Fruit fly (Drosophila melanogaster) whole organism, embryonic: ENCODE measurements around the gene twe.
A peak's percentile ranks its signal among the peaks of the same experiment; 100 is the strongest.

Experiments used
- B-H2 ChIP-seq: fragments of 200-800 bp; sonication (Bioruptor generic); optimal IDR thresholded peaks from 2 replicates; lab custom pipeline; 2018; ENCODE audit warnings: missing biosample characterization, mild to moderate bottlenecking, missing genetic modification characterization
- Bdp1 ChIP-seq: fragments of 200-800 bp; sonication (Bioruptor generic); optimal IDR thresholded peaks from 3 replicates; lab custom pipeline; 2016; ENCODE audit warnings: missing biosample characterization, missing genetic modification characterization
- CG11695 ChIP-seq: fragments of 200-800 bp; sonication (Bioruptor generic); IDR thresholded peaks from 3 replicates; pipeline ENCODE4 v1.3.6; 2022; ENCODE audit warnings: missing biosample characterization, missing genetic modification characterization
- CG12071 ChIP-seq: fragments of 200-800 bp; sonication (Bioruptor generic); optimal IDR thresholded peaks from 3 replicates; lab custom pipeline; 2018; ENCODE audit warnings: missing biosample characterization, mild to moderate bottlenecking, missing genetic modification characterization
- CG1233 ChIP-seq: fragments of 200-800 bp; sonication (Bioruptor generic); optimal IDR thresholded peaks from 4 replicates; lab custom pipeline; 2018; ENCODE audit warnings: missing biosample characterization, mild to moderate bottlenecking, missing genetic modification characterization
- CG13894 ChIP-seq: fragments of 200-800 bp; sonication (Bioruptor generic); optimal IDR thresholded peaks from 3 replicates; lab custom pipeline; 2018; ENCODE audit warnings: missing biosample characterization, mild to moderate bottlenecking, missing genetic modification characterization, moderate library complexity
- CG14860 ChIP-seq: fragments of 200-800 bp; sonication (Bioruptor generic); IDR thresholded peaks from 3 replicates; pipeline ENCODE4 v1.3.6; 2022; ENCODE audit warnings: missing biosample characterization, missing genetic modification characterization; ENCODE audit not compliant: partially characterized antibody
- CG15514 ChIP-seq: fragments of 200-800 bp; sonication (Bioruptor generic); optimal IDR thresholded peaks from 3 replicates; lab custom pipeline; 2017; ENCODE audit warnings: missing biosample characterization, missing genetic modification characterization, mild to moderate bottlenecking, moderate library complexity, missing genetic modification reagents
- CG17186 ChIP-seq: fragments of 200-800 bp; sonication (Bioruptor generic); optimal IDR thresholded peaks from 3 replicates; lab custom pipeline; 2017; ENCODE audit warnings: missing biosample characterization, missing genetic modification reagents, missing genetic modification characterization
- CG17912 ChIP-seq: fragments of 200-800 bp; sonication (Bioruptor generic); optimal IDR thresholded peaks from 2 replicates; lab custom pipeline; 2018; ENCODE audit warnings: missing biosample characterization, mild to moderate bottlenecking, missing genetic modification characterization
- CG18011 ChIP-seq: fragments of 200-800 bp; sonication (Bioruptor generic); optimal IDR thresholded peaks from 2 replicates; lab custom pipeline; 2017; ENCODE audit warnings: missing biosample characterization, missing genetic modification characterization, mild to moderate bottlenecking, moderate library complexity, missing genotype
- CG18476 ChIP-seq: fragments of 200-800 bp; sonication (Bioruptor generic); optimal IDR thresholded peaks from 2 replicates; lab custom pipeline; 2016; ENCODE audit warnings: missing biosample characterization, mild to moderate bottlenecking, missing genetic modification characterization
- CG18764 ChIP-seq: fragments of 200-800 bp; sonication (Bioruptor generic); optimal IDR thresholded peaks from 3 replicates; lab custom pipeline; 2016; ENCODE audit warnings: missing biosample characterization, missing genetic modification characterization
- CG2120 ChIP-seq: fragments of 200-800 bp; sonication (Bioruptor generic); optimal IDR thresholded peaks from 3 replicates; lab custom pipeline; 2016; ENCODE audit warnings: missing biosample characterization, missing genetic modification characterization
- CG34224 ChIP-seq: fragments of 200-800 bp; sonication (Bioruptor generic); IDR thresholded peaks from 3 replicates; pipeline ENCODE4 v1.3.6; 2022; ENCODE audit warnings: missing biosample characterization, missing genetic modification characterization; ENCODE audit not compliant: partially characterized antibody
- CG4707 ChIP-seq: fragments of 200-800 bp; sonication (Bioruptor generic); optimal IDR thresholded peaks from 2 replicates; lab custom pipeline; 2018; ENCODE audit warnings: missing biosample characterization, mild to moderate bottlenecking, missing genetic modification characterization, moderate library complexity
- CG7357 ChIP-seq: fragments of 200-800 bp; sonication (Bioruptor generic); IDR thresholded peaks from 3 replicates; pipeline ENCODE4 v1.3.6; 2022; ENCODE audit warnings: missing biosample characterization, missing genetic modification characterization
- CG7839 ChIP-seq: fragments of 200-800 bp; sonication (Bioruptor generic); optimal IDR thresholded peaks from 3 replicates; lab custom pipeline; 2018; ENCODE audit warnings: missing biosample characterization, mild to moderate bottlenecking, missing genetic modification characterization, moderate library complexity
- CG8388 ChIP-seq: fragments of 200-800 bp; sonication (Bioruptor generic); optimal IDR thresholded peaks from 2 replicates; lab custom pipeline; 2019; ENCODE audit warnings: missing biosample characterization, mild to moderate bottlenecking, missing genetic modification characterization, moderate library complexity
- CHES-1-like ChIP-seq: fragments of 200-800 bp; sonication (Bioruptor generic); optimal IDR thresholded peaks from 2 replicates; lab custom pipeline; 2016; ENCODE audit warnings: missing biosample characterization, missing genetic modification characterization
- Dbx ChIP-seq: fragments of 200-800 bp; sonication (Bioruptor generic); IDR thresholded peaks from 3 replicates; pipeline ENCODE4 v1.3.6; 2022; ENCODE audit warnings: missing biosample characterization, missing genetic modification characterization
- Dfd ChIP-seq, 2 experiments: fragments of >200 bp; optimal IDR thresholded peaks; 2 replicates each; lab custom pipeline; 2017; ENCODE audit warnings: missing biosample characterization in 2 of 2, missing genetic modification characterization in 2 of 2
- Dip3 ChIP-seq: fragments of 200-800 bp; sonication (Bioruptor generic); optimal IDR thresholded peaks from 3 replicates; lab custom pipeline; 2016; ENCODE audit warnings: missing biosample characterization, missing genetic modification characterization
- HLH3B ChIP-seq: fragments of 200-800 bp; sonication (Bioruptor generic); IDR thresholded peaks from 2 replicates; pipeline ENCODE4 v1.3.6; 2022; ENCODE audit warnings: missing biosample characterization, missing genetic modification characterization
- HmgZ ChIP-seq: fragments of 200-800 bp; sonication (Bioruptor generic); optimal IDR thresholded peaks from 2 replicates; lab custom pipeline; 2018; ENCODE audit warnings: missing biosample characterization, mild to moderate bottlenecking, missing genetic modification characterization
- Hr39 ChIP-seq: fragments of >200 bp; optimal IDR thresholded peaks from 2 replicates; lab custom pipeline; 2017
- Nf-YB ChIP-seq: fragments of 200-800 bp; sonication (Bioruptor generic); optimal IDR thresholded peaks from 3 replicates; lab custom pipeline; 2019; ENCODE audit warnings: missing biosample characterization, mild to moderate bottlenecking, missing genetic modification characterization, moderate library complexity
- Poxn ChIP-seq: fragments of 200-800 bp; sonication (Bioruptor generic); IDR thresholded peaks from 2 replicates; pipeline ENCODE4 v1.3.6; 2022; ENCODE audit warnings: missing biosample characterization, missing genetic modification characterization
- Spps ChIP-seq: fragments of 200-800 bp; sonication (Bioruptor generic); optimal IDR thresholded peaks from 2 replicates; lab custom pipeline; 2018; ENCODE audit warnings: missing biosample characterization, mild to moderate bottlenecking, missing genetic modification characterization
- Sry-β ChIP-seq: fragments of 200-800 bp; sonication (Bioruptor generic); optimal IDR thresholded peaks from 2 replicates; lab custom pipeline; 2018; ENCODE audit warnings: missing biosample characterization, mild to moderate bottlenecking, missing genetic modification characterization, moderate library complexity
- Trl ChIP-seq, 3 experiments: fragments of >200 bp in 2 of 3; fragments of 200-800 bp in 1 of 3; sonication (Bioruptor generic) in 1 of 3; optimal IDR thresholded peaks; 2 replicates in 1 of 3; 3 replicates in 2 of 3; lab custom pipeline; 2016 to 2017; ENCODE audit warnings: missing biosample characterization in 1 of 3, missing genetic modification characterization in 1 of 3
- Xbp1 ChIP-seq: fragments of 200-800 bp; sonication (Bioruptor generic); optimal IDR thresholded peaks from 3 replicates; lab custom pipeline; 2016; ENCODE audit warnings: missing biosample characterization, mild to moderate bottlenecking, missing genetic modification characterization
- bab2 ChIP-seq: fragments of 200-800 bp; sonication (Bioruptor generic); optimal IDR thresholded peaks from 2 replicates; lab custom pipeline; 2016; ENCODE audit warnings: missing biosample characterization, missing genetic modification characterization
- bigmax ChIP-seq: fragments of 200-800 bp; sonication (Bioruptor generic); optimal IDR thresholded peaks from 2 replicates; lab custom pipeline; 2018; ENCODE audit warnings: missing biosample characterization, mild to moderate bottlenecking, missing genetic modification characterization
- chif ChIP-seq, 2 experiments: fragments of 200-800 bp; sonication (Bioruptor generic); optimal IDR thresholded peaks; 3 replicates each; lab custom pipeline; 2016; ENCODE audit warnings: missing biosample characterization in 2 of 2, missing genetic modification characterization in 2 of 2
- crol ChIP-seq: fragments of 200-800 bp; sonication (Bioruptor generic); IDR thresholded peaks from 2 replicates; pipeline ENCODE4 v1.3.6; 2022; ENCODE audit warnings: missing biosample characterization, missing genetic modification characterization
- cwo ChIP-seq: fragments of 200-800 bp; sonication (Bioruptor generic); optimal IDR thresholded peaks from 3 replicates; lab custom pipeline; 2017; ENCODE audit warnings: missing biosample characterization, missing genetic modification characterization, mild to moderate bottlenecking, moderate library complexity, missing genetic modification reagents
- grn ChIP-seq: fragments of 200-800 bp; sonication (Bioruptor generic); optimal IDR thresholded peaks from 3 replicates; lab custom pipeline; 2017; ENCODE audit warnings: missing biosample characterization, missing genetic modification characterization
- h ChIP-seq: fragments of >200 bp; optimal IDR thresholded peaks from 2 replicates; lab custom pipeline; 2017
- kni ChIP-seq: fragments of 200-800 bp; sonication (Bioruptor generic); optimal IDR thresholded peaks from 3 replicates; lab custom pipeline; 2017; ENCODE audit warnings: mild to moderate bottlenecking, missing biosample characterization, missing genetic modification reagents, missing genetic modification characterization
- lola ChIP-seq, 3 experiments: fragments of >200 bp in 2 of 3; fragments of 200-800 bp in 1 of 3; sonication (Bioruptor generic) in 1 of 3; optimal IDR thresholded peaks; 2 replicates each; lab custom pipeline; 2017 to 2019; ENCODE audit warnings: missing biosample characterization in 3 of 3, missing genetic modification characterization in 3 of 3, mild to moderate bottlenecking in 1 of 3, moderate library complexity in 1 of 3
- phol ChIP-seq: fragments of 200-800 bp; sonication (Bioruptor generic); optimal IDR thresholded peaks from 3 replicates; lab custom pipeline; 2018; ENCODE audit warnings: missing biosample characterization, mild to moderate bottlenecking, missing genetic modification characterization, moderate library complexity
- sens ChIP-seq: fragments of 200-800 bp; sonication (Bioruptor generic); peaks from one replicate; lab custom pipeline; 2016; ENCODE audit warnings: missing biosample characterization, missing genetic modification characterization
- tio ChIP-seq: fragments of 200-800 bp; sonication (Bioruptor generic); optimal IDR thresholded peaks from 2 replicates; lab custom pipeline; 2017; ENCODE audit warnings: missing biosample characterization, missing genetic modification characterization, inconsistent platforms
- toy ChIP-seq: fragments of 200-800 bp; sonication (Bioruptor generic); IDR thresholded peaks from 2 replicates; pipeline ENCODE4 v1.3.6; 2022; ENCODE audit warnings: missing biosample characterization, missing genetic modification characterization
- ttk ChIP-seq: fragments of 200-800 bp; sonication (Bioruptor generic); IDR thresholded peaks from 2 replicates; pipeline ENCODE4 v2.1.2; 2022; ENCODE audit warnings: missing biosample characterization, missing genetic modification characterization
- vfl ChIP-seq: fragments of 200-800 bp; sonication (Bioruptor generic); optimal IDR thresholded peaks from 2 replicates; lab custom pipeline; 2016; ENCODE audit warnings: missing biosample characterization, missing genetic modification characterization

The twe gene

DNA sequence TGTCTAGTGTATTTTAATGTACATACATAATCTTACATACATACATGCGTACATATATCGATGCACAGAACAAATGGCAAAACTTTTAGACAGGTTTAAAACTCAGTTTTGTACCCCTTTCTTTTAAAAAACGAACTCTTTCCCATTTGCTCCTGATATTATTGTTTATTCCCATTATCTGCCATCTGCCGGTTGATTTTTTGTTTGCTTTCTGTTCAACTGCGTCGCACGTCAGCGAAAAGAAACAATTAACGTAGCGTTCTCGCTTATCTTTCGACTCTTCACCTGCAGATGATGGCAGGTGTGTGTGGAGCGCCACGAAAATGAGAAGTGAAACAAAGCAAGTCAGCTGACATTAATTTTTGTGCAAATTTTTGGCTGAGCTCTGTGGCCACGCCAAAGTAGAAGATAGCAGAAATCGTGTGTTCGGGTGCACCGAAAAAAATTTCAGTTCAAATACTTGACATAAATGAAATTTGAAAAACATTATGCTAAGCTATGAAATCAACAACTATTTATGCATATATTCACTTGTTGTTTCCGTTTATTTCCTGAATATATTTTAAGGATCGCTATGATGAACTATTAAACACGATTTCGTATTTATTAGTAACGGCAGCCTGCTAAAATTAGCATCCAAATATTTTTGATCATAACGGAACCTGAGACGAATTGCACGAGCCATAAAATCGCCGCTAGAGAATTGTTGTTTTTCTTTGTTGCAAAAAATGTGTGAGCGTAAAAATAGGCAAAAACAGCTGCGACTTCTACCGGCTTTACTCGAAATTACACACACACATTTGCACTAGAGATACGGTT is 9.2 kb upstream of the twe start (continued):
- TF ChIP-seq CG34224 (GFP tag; lab: Robert Waterston, UW) = no peak
- no peak for TF ChIP-seq sens (GFP tag; lab: Kevin White, UChicago)
- no peak for TF ChIP-seq vfl
- TF ChIP-seq Sry-β (GFP tag; lab: Kevin White, UChicago) = no peak
- peak; percentile 5 for TF ChIP-seq CG15514 (GFP tag; lab: Kevin White, UChicago)
- peak; percentile 22 for TF ChIP-seq CHES-1-like (GFP tag; lab: Kevin White, UChicago)
- TF ChIP-seq grn = peak; percentile 73
- TF ChIP-seq CG17912 = no peak
- TF ChIP-seq CG14860 (GFP tag; lab: Robert Waterston, UW) = no peak
- TF ChIP-seq ttk = no peak
- no peak for TF ChIP-seq Trl (optimal IDR thresholded peaks at IDR 0.05; lab: Kevin White, UChicago)
- no peak for TF ChIP-seq Trl (GFP tag; optimal IDR thresholded peaks at IDR 0.05; lab: Kevin White, UChicago)
- peak; percentile 33 for TF ChIP-seq CG7839
- TF ChIP-seq CG11695 (GFP tag; lab: Robert Waterston, UW) = no peak
- TF ChIP-seq Dbx (GFP tag; lab: Robert Waterston, UW) = no peak
- TF ChIP-seq lola (GFP tag; optimal IDR thresholded peaks at IDR 0.05; lab: Kevin White, UChicago) = no peak
- TF ChIP-seq CG7357 (GFP tag; lab: Robert Waterston, UW) = no peak
- TF ChIP-seq chif (GFP tag; optimal IDR thresholded peaks at IDR 0.05; lab: Kevin White, UChicago) = no peak
- no peak for TF ChIP-seq Xbp1
- no peak for TF ChIP-seq toy (GFP tag; lab: Robert Waterston, UW)
- no peak for TF ChIP-seq kni (GFP tag; lab: Kevin White, UChicago)
- peak; percentile 37 for TF ChIP-seq Dip3 (GFP tag; lab: Kevin White, UChicago)
- TF ChIP-seq crol (GFP tag; lab: Robert Waterston, UW) = no peak
- no peak for TF ChIP-seq tio (GFP tag; lab: Kevin White, UChicago)
- TF ChIP-seq Bdp1 (GFP tag; lab: Kevin White, UChicago) = no peak
- no peak for TF ChIP-seq h (lab: Kevin White, UChicago)
- TF ChIP-seq Poxn (GFP tag; lab: Robert Waterston, UW) = no peak
- TF ChIP-seq CG1233 (GFP tag; lab: Kevin White, UChicago) = peak; percentile 11
- peak; percentile 25 for TF ChIP-seq phol (tag; lab: Kevin White, UChicago)

DNA sequence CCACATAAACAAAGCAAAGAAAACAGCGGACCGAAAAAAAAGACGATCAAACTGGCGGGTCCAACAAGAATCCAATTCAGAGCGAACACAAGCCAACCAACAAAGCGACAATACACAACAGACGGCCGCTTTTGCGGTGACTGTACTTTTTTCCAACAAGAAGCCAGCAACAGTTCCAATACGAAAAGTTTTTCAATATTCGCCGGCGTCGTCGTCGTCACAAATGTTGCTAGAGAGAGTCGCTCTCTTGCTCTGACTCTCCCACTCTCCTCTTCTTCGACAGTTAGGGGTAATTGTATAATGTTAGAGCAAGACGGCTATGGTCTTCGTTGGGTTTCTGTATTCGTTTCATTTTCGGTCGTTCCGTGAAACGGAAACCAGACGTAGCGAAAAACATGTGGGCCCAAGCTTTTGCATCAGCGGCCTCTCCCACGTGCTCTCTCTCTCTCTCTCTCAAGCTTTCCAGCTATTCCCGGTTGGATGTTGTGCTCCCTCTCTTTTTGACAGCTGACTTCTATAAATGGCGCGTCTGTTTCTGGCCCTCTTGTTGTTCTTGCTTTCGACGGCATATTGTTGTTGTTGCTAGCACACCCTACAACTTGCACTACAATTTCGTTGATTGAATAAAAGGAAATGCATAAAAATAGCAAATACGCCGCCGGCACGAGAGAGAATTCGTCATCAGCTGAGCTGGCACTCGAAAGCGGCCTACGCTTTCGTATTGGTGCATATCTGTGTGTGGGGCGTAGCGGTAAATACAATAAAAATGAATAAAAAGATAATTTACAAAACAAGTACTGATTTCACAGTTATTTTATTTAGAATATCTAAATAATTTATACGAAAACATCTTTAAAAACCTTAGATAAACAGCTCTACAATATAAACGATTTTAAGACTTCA is 7.8 kb upstream of the twe start:
- TF ChIP-seq CG12071 (peak; percentile 92), CG18011 (peak; percentile 49), CG2120 (GFP tag; lab: Kevin White, UChicago) (no peak), B-H2 (peak; percentile 91), Sry-β (GFP tag; lab: Kevin White, UChicago) (peak; percentile 52), CG13894 (tag; lab: Kevin White, UChicago) (peak; percentile 71), HLH3B (GFP tag; lab: Robert Waterston, UW) (no peak), HmgZ (peak; percentile 75), bab2 (GFP tag; lab: Kevin White, UChicago) (no peak), Hr39 (no peak), cwo (GFP tag; lab: Kevin White, UChicago) (peak; percentile 73), CG18476 (GFP tag; lab: Kevin White, UChicago) (no peak), bigmax (GFP tag; lab: Kevin White, UChicago) (peak; percentile 66), Dfd (GFP tag; optimal IDR thresholded peaks at IDR 0.05; lab: Kevin White, UChicago) (no peak), Nf-YB (peak; percentile 68), CG18764 (GFP tag; lab: Kevin White, UChicago) (no peak), CG17186 (GFP tag; lab: Kevin White, UChicago) (peak; percentile 32), CG4707 (GFP tag; lab: Kevin White, UChicago) (peak; percentile 87), Spps (tag; lab: Kevin White, UChicago) (no peak), CG8388 (GFP tag; lab: Kevin White, UChicago) (peak; percentile 66)
